Fruit fly (Drosophila melanogaster) whole organism, adult: ENCODE data around the gene msd5.

Experiments used
- CG1620 ChIP-seq: fragments of 200-800 bp; sonication (Bioruptor generic); optimal IDR thresholded peaks from 2 replicates; lab custom pipeline; 2016; ENCODE audit warnings: missing biosample characterization, missing genetic modification characterization
- CG5204 ChIP-seq: fragments of 200-800 bp; sonication (Bioruptor generic); optimal IDR thresholded peaks from 2 replicates; lab custom pipeline; 2016; ENCODE audit warnings: missing biosample characterization, missing genetic modification characterization
- Hr96 ChIP-seq: fragments of 200-800 bp; sonication (Bioruptor generic); optimal IDR thresholded peaks from 2 replicates; lab custom pipeline; 2016; ENCODE audit warnings: missing biosample characterization, missing genetic modification characterization
- Mnt ChIP-seq: fragments of 200-800 bp; sonication (Bioruptor generic); optimal IDR thresholded peaks from 2 replicates; lab custom pipeline; 2016; ENCODE audit warnings: missing biosample characterization, mild to moderate bottlenecking, missing genetic modification characterization
- bab1 ChIP-seq: fragments of 200-800 bp; sonication (Bioruptor generic); optimal IDR thresholded peaks from 3 replicates; lab custom pipeline; 2019; ENCODE audit warnings: missing biosample characterization, mild to moderate bottlenecking, missing genetic modification characterization, moderate library complexity
- kay ChIP-seq: fragments of 200-800 bp; sonication (Bioruptor generic); peaks from one replicate; lab custom pipeline; 2016; ENCODE audit warnings: missing biosample characterization, missing genetic modification characterization, borderline replicate concordance
- toe ChIP-seq: fragments of 200-800 bp; sonication (Bioruptor generic); optimal IDR thresholded peaks from 2 replicates; lab custom pipeline; 2016; ENCODE audit warnings: missing biosample characterization, missing genetic modification characterization

DNA sequence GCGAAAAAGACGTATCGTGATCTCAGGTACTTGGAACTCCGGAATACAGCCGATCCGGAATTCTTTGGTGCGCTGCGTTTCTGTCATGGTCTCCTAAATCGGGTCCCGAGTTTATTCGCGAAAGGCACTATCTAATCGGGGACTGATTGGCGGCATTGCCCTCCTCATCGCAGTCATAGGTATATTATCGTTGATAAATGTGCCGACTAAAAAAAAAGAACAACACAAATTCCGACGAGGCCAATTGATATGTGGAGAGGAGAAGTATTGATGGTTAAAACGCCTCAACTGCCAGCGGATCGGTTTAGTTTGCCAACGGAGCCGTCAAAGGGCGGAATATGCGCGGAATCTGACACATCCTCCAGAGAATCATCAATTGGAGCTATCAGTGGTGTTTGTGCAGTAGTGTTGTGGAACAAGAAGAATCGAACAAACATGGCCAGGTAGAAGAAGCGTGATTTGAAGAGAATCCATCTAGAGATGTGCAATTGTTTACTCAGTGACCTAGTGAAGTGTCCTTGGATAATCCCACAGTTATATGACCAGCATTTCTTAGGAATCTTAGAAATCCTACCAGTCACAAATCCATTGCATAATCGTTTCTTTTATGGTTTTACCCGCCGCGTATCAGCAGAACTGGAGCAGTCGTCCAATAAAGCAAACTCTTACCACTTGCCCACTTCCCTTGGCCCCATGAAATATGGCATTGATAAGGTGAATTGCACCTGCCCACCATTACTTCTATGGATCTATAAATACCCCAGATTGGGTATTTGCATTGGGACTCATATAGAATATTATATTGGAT is 7.9 kb downstream of the msd5 start:
- TF ChIP-seq Hr96 (GFP tag; lab: Kevin White, UChicago) (no peak), toe (no peak), CG1620 (GFP tag; lab: Kevin White, UChicago) (no peak), kay (no peak), bab1 (GFP tag; lab: Kevin White, UChicago) (no peak), CG5204 (GFP tag; lab: Kevin White, UChicago) (no peak), Mnt (GFP tag; lab: Kevin White, UChicago) (peak; percentile 18)
